Fruit fly (Drosophila melanogaster) whole organism, adult: ENCODE data around the gene CG14969.

Source experiments
- CG11617 ChIP-seq: fragments of 200-800 bp; sonication (Bioruptor generic); optimal IDR thresholded peaks from 2 replicates; lab custom pipeline; 2017; ENCODE audit warnings: mild to moderate bottlenecking, missing biosample characterization, missing genetic modification reagents, missing genetic modification characterization
- CG12768 ChIP-seq: fragments of 200-800 bp; sonication (Bioruptor generic); optimal IDR thresholded peaks from 2 replicates; lab custom pipeline; 2017; ENCODE audit warnings: missing biosample characterization, missing genetic modification characterization, mild to moderate bottlenecking, moderate library complexity, missing genetic modification reagents
- CG14711 ChIP-seq: fragments of 200-800 bp; sonication (Bioruptor generic); optimal IDR thresholded peaks from 2 replicates; lab custom pipeline; 2018; ENCODE audit warnings: missing biosample characterization, mild to moderate bottlenecking, missing genetic modification characterization, moderate library complexity
- CG1620 ChIP-seq: fragments of 200-800 bp; sonication (Bioruptor generic); optimal IDR thresholded peaks from 2 replicates; lab custom pipeline; 2016; ENCODE audit warnings: missing biosample characterization, missing genetic modification characterization
- CG33017 ChIP-seq: fragments of 200-800 bp; sonication (Bioruptor generic); optimal IDR thresholded peaks from 2 replicates; lab custom pipeline; 2018; ENCODE audit warnings: missing biosample characterization, mild to moderate bottlenecking, missing genetic modification characterization, moderate library complexity
- CG5204 ChIP-seq: fragments of 200-800 bp; sonication (Bioruptor generic); optimal IDR thresholded peaks from 2 replicates; lab custom pipeline; 2016; ENCODE audit warnings: missing biosample characterization, missing genetic modification characterization
- CG7045 ChIP-seq: fragments of 200-800 bp; sonication (Bioruptor generic); optimal IDR thresholded peaks from 2 replicates; lab custom pipeline; 2017; ENCODE audit warnings: missing biosample characterization, mild to moderate bottlenecking, missing genetic modification characterization
- CG7101 ChIP-seq: fragments of 200-800 bp; sonication (Bioruptor generic); optimal IDR thresholded peaks from 2 replicates; lab custom pipeline; 2018; ENCODE audit warnings: missing biosample characterization, mild to moderate bottlenecking, missing genetic modification characterization, moderate library complexity
- Clk ChIP-seq: fragments of 200-800 bp; sonication (Bioruptor generic); optimal IDR thresholded peaks from 2 replicates; lab custom pipeline; 2017; ENCODE audit warnings: missing biosample characterization, missing genetic modification characterization
- Crg-1 ChIP-seq: fragments of 200-800 bp; sonication (Bioruptor generic); optimal IDR thresholded peaks from 2 replicates; lab custom pipeline; 2016; ENCODE audit warnings: missing biosample characterization, missing genetic modification characterization
- Hr96 ChIP-seq: fragments of 200-800 bp; sonication (Bioruptor generic); optimal IDR thresholded peaks from 2 replicates; lab custom pipeline; 2016; ENCODE audit warnings: missing biosample characterization, missing genetic modification characterization
- Mnt ChIP-seq: fragments of 200-800 bp; sonication (Bioruptor generic); optimal IDR thresholded peaks from 2 replicates; lab custom pipeline; 2016; ENCODE audit warnings: missing biosample characterization, mild to moderate bottlenecking, missing genetic modification characterization
- bab1 ChIP-seq: fragments of 200-800 bp; sonication (Bioruptor generic); optimal IDR thresholded peaks from 3 replicates; lab custom pipeline; 2019; ENCODE audit warnings: missing biosample characterization, mild to moderate bottlenecking, missing genetic modification characterization, moderate library complexity
- cic ChIP-seq: fragments of 200-800 bp; sonication (Bioruptor generic); optimal IDR thresholded peaks from 2 replicates; lab custom pipeline; 2017; ENCODE audit warnings: missing biosample characterization, mild to moderate bottlenecking, missing genetic modification characterization, moderate library complexity
- cnc ChIP-seq, 2 experiments: fragments of >200 bp; optimal IDR thresholded peaks; 2 replicates each; lab custom pipeline; 2017
- kay ChIP-seq: fragments of 200-800 bp; sonication (Bioruptor generic); peaks from one replicate; lab custom pipeline; 2016; ENCODE audit warnings: missing biosample characterization, missing genetic modification characterization, borderline replicate concordance
- ovo ChIP-seq: fragments of 200-800 bp; sonication (Bioruptor generic); optimal IDR thresholded peaks from 2 replicates; lab custom pipeline; 2016; ENCODE audit warnings: missing biosample characterization, missing genetic modification characterization
- pad ChIP-seq: fragments of 200-800 bp; sonication (Bioruptor generic); optimal IDR thresholded peaks from 3 replicates; lab custom pipeline; 2017; ENCODE audit warnings: missing biosample characterization, missing genetic modification characterization, mild to moderate bottlenecking, moderate library complexity, missing genetic modification reagents
- tj ChIP-seq: fragments of 200-800 bp; sonication (Bioruptor generic); optimal IDR thresholded peaks from 3 replicates; lab custom pipeline; 2017; ENCODE audit warnings: missing biosample characterization, mild to moderate bottlenecking, missing genetic modification characterization, moderate library complexity
- toe ChIP-seq: fragments of 200-800 bp; sonication (Bioruptor generic); optimal IDR thresholded peaks from 2 replicates; lab custom pipeline; 2016; ENCODE audit warnings: missing biosample characterization, missing genetic modification characterization

CG14969 gene

DNA sequence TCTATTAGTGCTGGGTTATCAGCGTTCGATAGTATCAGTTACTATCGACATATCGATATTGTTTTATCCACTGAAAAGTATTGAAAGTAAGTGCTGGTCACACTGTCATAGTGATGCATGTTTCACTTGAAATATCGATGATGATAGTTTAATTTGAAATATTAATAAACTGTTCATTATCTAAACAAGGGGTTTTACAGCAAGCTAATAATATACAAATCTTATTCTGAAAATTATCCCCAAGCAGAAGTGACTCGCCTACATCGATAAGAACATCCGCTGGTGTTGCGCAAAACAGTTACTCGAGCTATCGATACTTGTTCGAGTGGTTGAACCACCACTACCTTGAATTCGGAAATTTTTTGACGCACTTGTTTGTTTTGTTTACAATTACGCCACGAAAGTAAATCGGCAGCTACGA lies 15.5 kb downstream of the CG14969 start, which contains the start of the genes PIG-C, CG12016 and Dpm2:
Gene PIG-C, minus strand, starts transcription at position 10 of the 421 bp plus-strand sequence.
Gene CG12016, plus strand, starts transcription at position 333 of the 421 bp plus-strand sequence.
Gene Dpm2, plus strand, starts transcription at position 333 of the 421 bp plus-strand sequence.
- TF ChIP-seq bab1 (GFP tag; lab: Kevin White, UChicago) = peak; percentile 75
- TF ChIP-seq cic (GFP tag; lab: Kevin White, UChicago) = no peak
- TF ChIP-seq toe (GFP tag; lab: Kevin White, UChicago) = peak; percentile 92
- no peak for TF ChIP-seq kay (GFP tag; lab: Kevin White, UChicago)
- peak; percentile 40 for TF ChIP-seq CG12768 (GFP tag; lab: Kevin White, UChicago)
- peak; percentile 49 for TF ChIP-seq ovo (GFP tag; lab: Kevin White, UChicago)
- peak; percentile 54 for TF ChIP-seq pad
- TF ChIP-seq cnc (optimal IDR thresholded peaks at IDR 0.05; lab: Kevin White, UChicago) = no peak
- peak; percentile 59 for TF ChIP-seq CG11617 (GFP tag; lab: Kevin White, UChicago)
- TF ChIP-seq CG33017 (tag; lab: Kevin White, UChicago) = peak; percentile 66
- peak; percentile 76 for TF ChIP-seq Mnt (GFP tag; lab: Kevin White, UChicago)
- peak; percentile 54 for TF ChIP-seq CG7045 (GFP tag; lab: Kevin White, UChicago)
- peak; percentile 40 for TF ChIP-seq tj (GFP tag; lab: Kevin White, UChicago)
- TF ChIP-seq CG7101 (tag; lab: Kevin White, UChicago) = peak; percentile 75
- no peak for TF ChIP-seq CG5204 (GFP tag; lab: Kevin White, UChicago)
- peak; percentile 81 for TF ChIP-seq CG1620 (GFP tag; lab: Kevin White, UChicago)
- TF ChIP-seq Clk = peak; percentile 44
- peak; percentile 85 for TF ChIP-seq Hr96 (GFP tag; lab: Kevin White, UChicago)
- TF ChIP-seq CG14711 (tag; lab: Kevin White, UChicago) = peak; percentile 53
- TF ChIP-seq Crg-1 (GFP tag; lab: Kevin White, UChicago) = peak; percentile 65

DNA sequence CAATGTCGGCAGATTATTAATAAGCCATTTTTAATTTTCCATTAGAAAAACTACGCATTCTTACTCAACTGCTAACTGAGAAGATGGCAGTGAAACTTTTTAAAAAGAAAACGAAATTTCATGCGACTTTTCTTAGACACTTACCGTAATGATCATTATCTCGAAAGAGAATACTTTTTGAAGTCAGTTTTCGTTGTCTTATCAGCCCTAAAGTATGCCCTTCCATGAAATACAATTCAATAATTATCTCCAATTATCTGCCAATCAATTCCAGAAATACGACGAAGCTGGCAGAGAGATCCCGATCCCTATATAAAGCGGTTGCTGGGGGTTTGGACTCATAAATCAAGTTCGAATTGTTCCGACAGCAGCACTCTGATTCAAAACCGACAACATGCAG lies 18.3 kb downstream of the CG14969 start, which contains the start of gene Drsl5:
Gene Drsl5, plus strand, starts transcription at position 341 of the 400 bp plus-strand sequence.
- TF ChIP-seq kay (GFP tag; lab: Kevin White, UChicago) = no peak
- TF ChIP-seq Mnt (GFP tag; lab: Kevin White, UChicago) = no peak
- no peak for TF ChIP-seq Hr96 (GFP tag; lab: Kevin White, UChicago)
- no peak for TF ChIP-seq toe (GFP tag; lab: Kevin White, UChicago)
- no peak for TF ChIP-seq CG12768 (GFP tag; lab: Kevin White, UChicago)
- TF ChIP-seq cic (GFP tag; lab: Kevin White, UChicago) = no peak
- TF ChIP-seq CG14711 (tag; lab: Kevin White, UChicago) = no peak

DNA sequence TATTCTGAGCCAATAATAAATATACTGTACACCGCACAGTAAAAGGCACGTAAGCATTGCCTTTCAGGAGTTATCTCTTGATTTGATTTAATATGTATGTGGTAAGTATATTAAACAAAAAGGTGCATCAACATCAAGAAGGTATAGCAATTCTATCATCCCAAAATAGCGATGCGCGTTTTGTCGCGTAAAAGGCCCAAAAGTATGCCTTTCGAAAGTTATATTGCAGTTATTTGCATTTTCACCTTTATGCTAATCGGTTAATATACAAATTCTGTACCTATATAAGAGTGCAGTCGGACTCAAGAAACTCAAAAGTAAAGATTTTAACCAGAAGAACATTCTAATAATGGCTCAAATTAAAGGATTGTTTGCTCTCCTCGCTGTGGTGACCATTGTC lies 19.5 kb downstream of the CG14969 start, which contains the start of gene Drsl4:
Gene Drsl4, plus strand, starts transcription at position 333 of the 400 bp plus-strand sequence.
- no peak for TF ChIP-seq pad
- no peak for TF ChIP-seq CG1620 (GFP tag; lab: Kevin White, UChicago)
- peak; percentile 22 for TF ChIP-seq bab1 (GFP tag; lab: Kevin White, UChicago)
- TF ChIP-seq cnc (optimal IDR thresholded peaks at IDR 0.05; lab: Kevin White, UChicago) = no peak
- no peak for TF ChIP-seq CG7045 (GFP tag; lab: Kevin White, UChicago)

DNA sequence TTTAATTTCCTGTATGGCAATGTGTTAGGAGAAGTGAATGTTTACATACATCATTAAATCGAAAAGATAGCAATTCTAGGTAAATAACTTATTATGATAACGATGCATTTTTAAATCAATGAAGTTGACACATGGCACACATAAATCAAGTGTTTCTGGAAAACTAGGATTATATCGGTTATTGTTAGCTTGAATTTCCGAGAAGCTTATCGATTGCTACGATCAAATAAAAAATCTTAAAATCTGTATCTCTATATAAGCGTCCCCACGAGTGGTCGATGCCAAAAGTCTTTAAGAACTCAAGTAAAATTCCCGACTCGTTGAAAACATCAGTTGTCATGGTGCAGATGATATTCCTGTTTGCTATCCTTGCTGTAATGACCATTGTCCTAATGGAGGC lies 20.1 kb downstream of the CG14969 start, which contains the start of gene Drsl3:
Gene Drsl3, plus strand, starts transcription at position 301 of the 400 bp plus-strand sequence.
- TF ChIP-seq CG7045 (GFP tag; lab: Kevin White, UChicago) (no peak), CG12768 (GFP tag; lab: Kevin White, UChicago) (no peak), CG33017 (tag; lab: Kevin White, UChicago) (no peak), Clk (no peak), CG5204 (GFP tag; lab: Kevin White, UChicago) (no peak), ovo (GFP tag; lab: Kevin White, UChicago) (no peak), tj (GFP tag; lab: Kevin White, UChicago) (no peak), Crg-1 (GFP tag; lab: Kevin White, UChicago) (no peak), CG7101 (tag; lab: Kevin White, UChicago) (no peak), pad (no peak), bab1 (GFP tag; lab: Kevin White, UChicago) (no peak), Mnt (GFP tag; lab: Kevin White, UChicago) (no peak), CG1620 (GFP tag; lab: Kevin White, UChicago) (no peak)

DNA sequence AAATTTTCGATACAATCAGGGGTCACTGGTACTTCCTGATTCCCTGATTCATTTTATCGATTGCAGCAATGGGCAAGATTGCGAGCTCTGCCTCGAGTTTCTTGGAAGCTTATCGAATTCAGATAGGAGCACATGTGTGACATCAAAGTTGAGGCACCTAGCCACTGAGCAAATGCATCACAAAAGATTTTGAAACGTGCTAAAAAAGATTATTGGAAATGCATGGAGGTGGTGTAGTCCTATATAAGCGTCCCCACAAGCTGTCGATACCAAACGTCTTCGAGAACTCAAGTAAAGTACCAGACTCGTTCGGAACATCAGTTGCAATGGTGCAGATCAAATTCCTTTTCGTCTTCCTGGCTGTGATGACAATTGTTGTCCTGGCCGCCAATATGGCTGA lies 20.7 kb downstream of the CG14969 start, which contains the start of gene Drsl2:
Gene Drsl2, plus strand, starts transcription at position 301 of the 400 bp plus-strand sequence.
- TF ChIP-seq CG33017 (tag; lab: Kevin White, UChicago) = no peak
- TF ChIP-seq cic (GFP tag; lab: Kevin White, UChicago) = no peak
- no peak for TF ChIP-seq kay (GFP tag; lab: Kevin White, UChicago)

DNA sequence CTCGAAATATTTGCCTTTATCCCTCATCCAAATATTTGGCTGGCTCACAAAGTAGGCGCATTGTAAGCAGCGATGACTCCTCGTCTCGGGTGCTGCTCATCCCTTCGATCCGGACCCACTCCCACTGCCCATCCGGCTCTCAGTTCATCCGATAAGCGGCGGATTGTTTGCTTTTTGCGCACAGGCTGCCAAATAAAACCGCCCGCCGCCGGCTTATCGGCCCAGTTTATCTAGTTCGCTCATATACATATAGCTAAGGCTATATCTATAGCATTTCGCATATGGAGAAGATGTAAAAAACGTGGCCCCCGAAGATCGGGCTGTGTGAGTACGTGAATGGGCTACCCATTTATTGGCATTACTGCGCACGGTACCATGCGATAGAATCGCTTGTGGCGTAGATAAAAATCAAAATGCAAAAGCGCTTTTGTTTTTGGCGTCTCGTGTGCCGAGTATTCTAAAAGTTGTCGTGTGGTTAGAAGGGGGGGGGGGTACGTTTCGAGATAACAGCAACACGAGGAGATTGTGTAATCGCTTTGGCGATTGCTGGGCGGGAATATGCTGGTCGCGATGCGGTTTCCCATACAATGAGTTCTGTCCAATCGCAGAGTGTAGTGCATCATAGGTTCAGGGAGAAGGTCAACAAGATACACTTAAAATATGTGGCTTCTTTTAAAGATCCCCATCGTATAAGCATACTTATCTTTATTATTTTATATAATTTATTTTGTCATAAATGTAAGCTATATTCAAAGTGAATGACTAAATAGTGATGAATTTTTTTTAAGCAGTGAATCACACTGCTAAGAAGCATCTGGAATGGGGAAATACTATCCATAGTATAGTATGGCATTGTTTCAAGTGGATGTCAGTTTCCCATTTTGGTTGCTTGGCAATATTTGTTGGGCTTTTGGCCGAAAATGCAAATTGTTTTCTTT lies 25.8 kb downstream of the CG14969 start:
- TF ChIP-seq bab1 (GFP tag; lab: Kevin White, UChicago) (no peak), CG5204 (GFP tag; lab: Kevin White, UChicago) (no peak), CG12768 (GFP tag; lab: Kevin White, UChicago) (peak; percentile 23), cnc (optimal IDR thresholded peaks at IDR 0.05; lab: Kevin White, UChicago) (no peak), Clk (no peak), kay (GFP tag; lab: Kevin White, UChicago) (peak; percentile 69), CG1620 (GFP tag; lab: Kevin White, UChicago) (no peak), CG7045 (GFP tag; lab: Kevin White, UChicago) (no peak), CG11617 (GFP tag; lab: Kevin White, UChicago) (peak; percentile 3), CG14711 (tag; lab: Kevin White, UChicago) (no peak), Crg-1 (GFP tag; lab: Kevin White, UChicago) (peak; percentile 17), tj (GFP tag; lab: Kevin White, UChicago) (peak; percentile 59), CG7101 (tag; lab: Kevin White, UChicago) (no peak), cic (GFP tag; lab: Kevin White, UChicago) (peak; percentile 94), ovo (GFP tag; lab: Kevin White, UChicago) (no peak), toe (GFP tag; lab: Kevin White, UChicago) (no peak), CG33017 (tag; lab: Kevin White, UChicago) (no peak), pad (no peak), Hr96 (GFP tag; lab: Kevin White, UChicago) (no peak), Mnt (GFP tag; lab: Kevin White, UChicago) (peak; percentile 98)
